Worm (Caenorhabditis elegans) whole organism, young adult: ENCODE data around the gene kqt-3.

Source experiments
- F10E7.11 ChIP-seq: sonication (generic microtip); optimal IDR thresholded peaks from 2 replicates; lab custom pipeline; 2017; ENCODE audit warnings: mild to moderate bottlenecking, missing genetic modification characterization, moderate library complexity, missing compliant biosample characterization
- F22D6.2 ChIP-seq: sonication (generic microtip); optimal IDR thresholded peaks from 2 replicates; lab custom pipeline; 2016; ENCODE audit warnings: mild to moderate bottlenecking, missing genetic modification characterization, missing compliant biosample characterization
- T26A5.8 ChIP-seq: sonication (generic microtip); optimal IDR thresholded peaks from 2 replicates; lab custom pipeline; 2016; ENCODE audit warnings: missing genetic modification characterization, missing compliant biosample characterization
- ZK185.1 ChIP-seq: sonication (generic microtip); optimal IDR thresholded peaks from 2 replicates; lab custom pipeline; 2016; ENCODE audit warnings: mild to moderate bottlenecking, missing genetic modification characterization, missing compliant biosample characterization; ENCODE audit not compliant: poor library complexity, severe bottlenecking
- ama-1 ChIP-seq, 3 experiments: fragments of 150-350 bp in 1 of 3; sonication (generic microtip) in 2 of 3; optimal IDR thresholded peaks; 2 replicates each; lab custom pipeline; 2014 to 2018; ENCODE audit warnings: missing biosample characterization in 2 of 3, missing genetic modification characterization in 2 of 3, missing genetic modification reagents in 2 of 3
- ceh-40 ChIP-seq: fragments of 200-800 bp; sonication (Bioruptor generic); IDR thresholded peaks from 2 replicates; pipeline ENCODE4 v1.3.6; 2022; ENCODE audit warnings: missing genetic modification characterization, missing compliant biosample characterization
- dpl-1 ChIP-seq: fragments of 150-350 bp; optimal IDR thresholded peaks from 2 replicates; lab custom pipeline; 2014; ENCODE audit warnings: missing biosample characterization, missing genetic modification reagents, missing genetic modification characterization
- hlh-26 ChIP-seq: fragments of 200-800 bp; sonication (Bioruptor generic); conservative IDR thresholded peaks from 2 replicates; pipeline ENCODE4 v1.3.6; 2022; ENCODE audit warnings: missing genetic modification reagents, missing genetic modification characterization, missing compliant biosample characterization
- pha-4 ChIP-seq: fragments of 150-350 bp; sonication (generic microtip); optimal IDR thresholded peaks from 2 replicates; lab custom pipeline; 2014; ENCODE audit warnings: missing biosample characterization, missing genetic modification reagents, missing genetic modification characterization
- sea-2 ChIP-seq: fragments of 200-800 bp; sonication (Bioruptor generic); IDR thresholded peaks from 2 replicates; pipeline ENCODE4 v1.3.6; 2022; ENCODE audit warnings: missing genetic modification characterization, missing compliant biosample characterization
- ztf-3 ChIP-seq: fragments of 200-800 bp; sonication (Bioruptor generic); optimal IDR thresholded peaks from 2 replicates; lab custom pipeline; 2018; ENCODE audit warnings: mild to moderate bottlenecking, missing genetic modification characterization, missing compliant biosample characterization

DNA sequence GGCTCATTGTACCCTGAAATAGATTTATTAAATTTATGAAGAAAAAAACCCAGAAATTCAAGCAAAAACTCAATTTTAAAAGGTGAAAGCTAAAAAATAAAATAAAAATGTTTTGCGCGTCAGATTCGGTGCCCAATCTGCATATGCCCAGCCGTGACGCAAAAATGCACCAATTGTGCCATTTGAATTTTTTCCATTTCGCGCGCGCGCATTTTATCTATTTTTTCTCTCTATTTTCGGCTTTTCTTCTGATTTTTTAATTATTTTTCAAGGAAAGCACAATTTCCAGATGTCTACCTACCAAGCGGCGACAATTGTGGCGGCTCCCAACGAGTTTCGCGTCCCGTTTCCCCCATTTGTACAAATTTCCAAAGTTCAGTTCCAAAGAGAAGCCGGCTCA, 29.7 kb downstream of the kqt-3 start, which contains the start of the genes Y54G9A.7 and bub-3:
- no peak for TF ChIP-seq sea-2 (GFP tag; lab: Robert Waterston, UW)
- no peak for TF ChIP-seq pha-4
- TF ChIP-seq ceh-40 (GFP tag; lab: Robert Waterston, UW), result no peak
- no peak for TF ChIP-seq F10E7.11 (tag; lab: Kevin White, UChicago)
- TF ChIP-seq hlh-26, result no peak
- TF ChIP-seq ZK185.1 (tag; lab: Kevin White, UChicago), result no peak
- TF ChIP-seq ama-1 (optimal IDR thresholded peaks at IDR 0.05; lab: Kevin White, UChicago), result no peak
- TF ChIP-seq ama-1 (GFP tag; optimal IDR thresholded peaks at IDR 0.05; lab: Kevin White, UChicago), result no peak
- TF ChIP-seq ztf-3, result no peak
- peak; percentile 78 for TF ChIP-seq dpl-1 (GFP tag; lab: Kevin White, UChicago)
- no peak for TF ChIP-seq F22D6.2 (tag; lab: Kevin White, UChicago)
- no peak for TF ChIP-seq T26A5.8 (tag; lab: Kevin White, UChicago)
